Fruit fly (Drosophila melanogaster): ENCODE results near the gene Dmtn.

- TF ChIP-seq brk (GFP tag; optimal IDR thresholded peaks at IDR 0.05) (peak; percentile 19), h (GFP tag; optimal IDR thresholded peaks at IDR 0.05) (no peak), Dfd (GFP tag; optimal IDR thresholded peaks at IDR 0.05) (peak; percentile 14), pan (optimal IDR thresholded peaks at IDR 0.05) (no peak), CrebA (GFP tag; optimal IDR thresholded peaks at IDR 0.05; ENCODE audit: borderline replicate concordance) (no peak), OdsH (GFP tag; optimal IDR thresholded peaks at IDR 0.05) (no peak), Dif (GFP tag; optimal IDR thresholded peaks at IDR 0.05; ENCODE audit: partially characterized antibody) (peak; percentile 5), Abd-B (GFP tag; optimal IDR thresholded peaks at IDR 0.05) (no peak), sage (GFP tag; optimal IDR thresholded peaks at IDR 0.05) (no peak), Myc (optimal IDR thresholded peaks at IDR 0.05) (no peak), psq (GFP tag; optimal IDR thresholded peaks at IDR 0.05) (peak; percentile 99)
Measured at dm6 chr3R:6406566-6407098, 937 bp upstream of the Dmtn start, which contains the start of gene gpp.

Measured in whole organism, wandering third instar larva.